Worm (Caenorhabditis elegans) whole organism, L1 larva: ENCODE results near the gene T20B12.3.

Experiments used
- C04F5.9 ChIP-seq: sonication (generic microtip); optimal IDR thresholded peaks from 2 replicates; lab custom pipeline; 2016; ENCODE audit warnings: missing genetic modification characterization, missing compliant biosample characterization
- blmp-1 ChIP-seq: fragments of 150-350 bp; optimal IDR thresholded peaks from 2 replicates; lab custom pipeline; 2014; ENCODE audit warnings: missing biosample characterization, missing genetic modification characterization
- ceh-8 ChIP-seq: fragments of 200-800 bp; sonication (Bioruptor generic); optimal IDR thresholded peaks from 2 replicates; lab custom pipeline; 2018; ENCODE audit warnings: mild to moderate bottlenecking, missing genetic modification characterization, moderate library complexity, missing compliant biosample characterization
- ces-1 ChIP-seq: fragments of 150-350 bp; optimal IDR thresholded peaks from 2 replicates; lab custom pipeline; 2014; ENCODE audit warnings: missing biosample characterization, missing genetic modification reagents, missing genetic modification characterization
- efl-1 ChIP-seq, 4 experiments: fragments of 150-350 bp; optimal IDR thresholded peaks in 3 of 4; peaks in 1 of 4; 1 replicate in 1 of 4; 2 replicates in 3 of 4; lab custom pipeline; 2014; ENCODE audit warnings: missing biosample characterization in 2 of 4, missing genetic modification characterization in 2 of 4, missing genetic modification reagents in 2 of 4
- efl-3 ChIP-seq: fragments of 200-800 bp; sonication (Bioruptor generic); optimal IDR thresholded peaks from 2 replicates; lab custom pipeline; 2018; ENCODE audit warnings: mild to moderate bottlenecking, missing genetic modification characterization, missing compliant biosample characterization
- elt-3 ChIP-seq, 6 experiments: fragments of 150-350 bp in 1 of 6; sonication (generic microtip); optimal IDR thresholded peaks; 2 replicates each; lab custom pipeline; 2017 to 2018; ENCODE audit warnings: missing biosample characterization in 6 of 6, missing genetic modification characterization in 6 of 6, inconsistent platforms in 1 of 6
- ets-5 ChIP-seq: fragments of 200-800 bp; sonication (Bioruptor generic); IDR thresholded peaks from 2 replicates; pipeline ENCODE4 v1.3.6; 2022; ENCODE audit warnings: missing genetic modification characterization, missing compliant biosample characterization
- fkh-4 ChIP-seq: sonication (generic microtip); optimal IDR thresholded peaks from 2 replicates; lab custom pipeline; 2016; ENCODE audit warnings: missing compliant biosample characterization, missing genetic modification characterization, borderline replicate concordance
- fkh-8 ChIP-seq: sonication (generic microtip); optimal IDR thresholded peaks from 2 replicates; lab custom pipeline; 2016; ENCODE audit warnings: mild to moderate bottlenecking, missing genetic modification characterization, missing compliant biosample characterization
- grh-1 ChIP-seq: fragments of 200-800 bp; sonication (Bioruptor generic); IDR thresholded peaks from 2 replicates; pipeline ENCODE4 v1.3.6; 2022; ENCODE audit warnings: missing genetic modification reagents, missing genetic modification characterization, missing compliant biosample characterization
- hlh-17 ChIP-seq: fragments of 200-800 bp; sonication (Bioruptor generic); optimal IDR thresholded peaks from 2 replicates; lab custom pipeline; 2018; ENCODE audit warnings: missing genetic modification characterization, mild to moderate bottlenecking, missing compliant biosample characterization, moderate library complexity, borderline replicate concordance
- hlh-4 ChIP-seq: sonication (generic microtip); optimal IDR thresholded peaks from 2 replicates; lab custom pipeline; 2016; ENCODE audit warnings: mild to moderate bottlenecking, missing genetic modification characterization, missing compliant biosample characterization
- hpl-2 ChIP-seq: fragments of 150-350 bp; optimal IDR thresholded peaks from 2 replicates; lab custom pipeline; 2014; ENCODE audit warnings: missing biosample characterization, missing genetic modification reagents, missing genetic modification characterization
- irx-1 ChIP-seq: sonication (generic microtip); optimal IDR thresholded peaks from 2 replicates; lab custom pipeline; 2016; ENCODE audit warnings: missing genetic modification characterization, missing compliant biosample characterization
- lin-13 ChIP-seq: fragments of 150-350 bp; optimal IDR thresholded peaks from 2 replicates; lab custom pipeline; 2014; ENCODE audit warnings: missing biosample characterization, missing genetic modification reagents, missing genetic modification characterization
- lin-14 ChIP-seq: fragments of 200-800 bp; sonication (Bioruptor generic); optimal IDR thresholded peaks from 2 replicates; lab custom pipeline; 2018; ENCODE audit warnings: mild to moderate bottlenecking, missing genetic modification characterization, moderate library complexity, missing compliant biosample characterization
- lin-35 ChIP-seq, 2 experiments: fragments of 150-350 bp; optimal IDR thresholded peaks; 2 replicates each; lab custom pipeline; 2014; ENCODE audit warnings: missing biosample characterization in 2 of 2, missing genetic modification characterization in 2 of 2, missing genetic modification reagents in 2 of 2
- lin-39 ChIP-seq: fragments of 150-350 bp; optimal IDR thresholded peaks from 2 replicates; lab custom pipeline; 2014; ENCODE audit warnings: missing biosample characterization, missing genetic modification reagents, missing genetic modification characterization
- lir-3 ChIP-seq: sonication (generic microtip); optimal IDR thresholded peaks from 2 replicates; lab custom pipeline; 2016; ENCODE audit warnings: mild to moderate bottlenecking, missing genetic modification characterization, moderate library complexity, missing compliant biosample characterization; ENCODE audit not compliant: poor library complexity
- lsy-2 ChIP-seq, 2 experiments: fragments of 150-350 bp; optimal IDR thresholded peaks; 2 replicates each; lab custom pipeline; 2014; ENCODE audit warnings: missing biosample characterization in 2 of 2, missing genetic modification characterization in 2 of 2
- nhr-12 ChIP-seq: sonication (generic microtip); optimal IDR thresholded peaks from 2 replicates; lab custom pipeline; 2017; ENCODE audit warnings: missing biosample characterization, missing genetic modification characterization
- nhr-20 ChIP-seq: sonication (generic microtip); optimal IDR thresholded peaks from 2 replicates; lab custom pipeline; 2016; ENCODE audit warnings: mild to moderate bottlenecking, missing genetic modification characterization, missing compliant biosample characterization
- nhr-28 ChIP-seq: fragments of 150-350 bp; optimal IDR thresholded peaks from 2 replicates; lab custom pipeline; 2014; ENCODE audit warnings: missing biosample characterization, missing genetic modification characterization
- nhr-47 ChIP-seq: sonication (generic microtip); optimal IDR thresholded peaks from 2 replicates; lab custom pipeline; 2016; ENCODE audit warnings: mild to moderate bottlenecking, missing genetic modification characterization, moderate library complexity, missing compliant biosample characterization
- nhr-71 ChIP-seq: sonication (generic microtip); optimal IDR thresholded peaks from 2 replicates; lab custom pipeline; 2016; ENCODE audit warnings: mild to moderate bottlenecking, missing genetic modification characterization, moderate library complexity, missing compliant biosample characterization
- nhr-76 ChIP-seq: sonication (generic microtip); optimal IDR thresholded peaks from 2 replicates; lab custom pipeline; 2017; ENCODE audit warnings: missing biosample characterization, missing genetic modification characterization
- nhr-85 ChIP-seq: sonication (generic microtip); peaks from one replicate; lab custom pipeline; 2016; ENCODE audit warnings: missing genetic modification characterization, inconsistent platforms, missing compliant biosample characterization
- nhr-90 ChIP-seq: sonication (generic microtip); optimal IDR thresholded peaks from 2 replicates; lab custom pipeline; 2016; ENCODE audit warnings: mild to moderate bottlenecking, missing genetic modification characterization, missing compliant biosample characterization; ENCODE audit not compliant: poor library complexity
- skn-1 ChIP-seq: fragments of 150-350 bp; optimal IDR thresholded peaks from 2 replicates; lab custom pipeline; 2014; ENCODE audit warnings: missing biosample characterization, missing genetic modification characterization
- unc-98 ChIP-seq: fragments of 200-800 bp; sonication (Bioruptor generic); IDR thresholded peaks from 2 replicates; pipeline ENCODE4 v1.3.6; 2022; ENCODE audit warnings: missing genetic modification characterization, missing compliant biosample characterization
- ztf-11 ChIP-seq, 2 experiments: sonication (generic microtip); optimal IDR thresholded peaks; 2 replicates each; lab custom pipeline; 2016 to 2017; ENCODE audit warnings: missing genetic modification characterization in 2 of 2, missing biosample characterization in 1 of 2, missing compliant biosample characterization in 1 of 2
- ztf-4 ChIP-seq: fragments of 150-350 bp; optimal IDR thresholded peaks from 2 replicates; lab custom pipeline; 2014; ENCODE audit warnings: missing biosample characterization, missing genetic modification characterization

Gene T20B12.3

ce11 chrIII:7365602-7366001 is 16.3 kb upstream of the T20B12.3 start, which contains the start of gene F08F8.11:
Gene F08F8.11 (plus strand): TSS chrIII:7365902.
- peak; percentile 32 for TF ChIP-seq nhr-85 (tag; lab: Kevin White, UChicago)
- TF ChIP-seq fkh-4 (tag; lab: Kevin White, UChicago), result no peak
- no peak for TF ChIP-seq efl-1 (optimal IDR thresholded peaks at IDR 0.05; lab: Kevin White, UChicago)
- peak in 1 of 2 experiments; percentile 10 for TF ChIP-seq efl-1 (GFP tag; optimal IDR thresholded peaks at IDR 0.05 in 1 of 2; lab: Kevin White, UChicago)
- no peak for TF ChIP-seq ztf-4 (tag; lab: Kevin White, UChicago)
- TF ChIP-seq, all 84 proteins: peak for 2

- no peak for TF ChIP-seq skn-1
- no peak for TF ChIP-seq lin-13 (GFP tag; lab: Kevin White, UChicago)
- TF ChIP-seq unc-98, result no peak
- TF ChIP-seq grh-1 (GFP tag; lab: Robert Waterston, UW), result no peak
- TF ChIP-seq hlh-4 (tag; lab: Kevin White, UChicago), result no peak
- no peak for TF ChIP-seq ztf-11 (tag; optimal IDR thresholded peaks at IDR 0.05; lab: Kevin White, UChicago)
- no peak for TF ChIP-seq hpl-2 (GFP tag; lab: Kevin White, UChicago)
- no peak for TF ChIP-seq ceh-8 (GFP tag; lab: Kevin White, UChicago)
- no peak for TF ChIP-seq ets-5 (GFP tag; lab: Robert Waterston, UW)
- no peak for TF ChIP-seq ztf-4 (tag; lab: Kevin White, UChicago)
- TF ChIP-seq hlh-17 (GFP tag; lab: Kevin White, UChicago), result no peak
- no peak for TF ChIP-seq nhr-76
- TF ChIP-seq efl-3, result no peak
- no peak for TF ChIP-seq blmp-1 (tag; lab: Kevin White, UChicago)
- TF ChIP-seq fkh-8 (tag; lab: Kevin White, UChicago), result no peak
- TF ChIP-seq nhr-20 (tag; lab: Kevin White, UChicago), result no peak
- TF ChIP-seq nhr-28 (tag; lab: Kevin White, UChicago), result no peak
- no peak for TF ChIP-seq irx-1 (tag; lab: Kevin White, UChicago)
Observed at ce11 chrIII:7367012-7367760, 14.7 kb upstream of the T20B12.3 start, which contains the start of the genes T20B12.5 and T20B12.4. Gene T20B12.5 (minus strand): TSS chrIII:7367112. Gene T20B12.4 (plus strand): TSS chrIII:7367710.

ce11 chrIII:7369394-7370024 is 12.4 kb upstream of the T20B12.3 start:
- no peak for TF ChIP-seq C04F5.9 (tag; lab: Kevin White, UChicago)
- TF ChIP-seq nhr-12 (tag; lab: Kevin White, UChicago), result no peak
- TF ChIP-seq ces-1, result no peak
- TF ChIP-seq lin-39 (tag; lab: Kevin White, UChicago), result peak; percentile 12
- peak in 1 of 2 experiments; percentile 16 for TF ChIP-seq lin-35 (GFP tag; optimal IDR thresholded peaks at IDR 0.05; lab: Kevin White, UChicago)
- peak in 1 of 6 experiments; percentile 10 for TF ChIP-seq elt-3 (tag; optimal IDR thresholded peaks at IDR 0.05; lab: Kevin White, UChicago)
- no peak for TF ChIP-seq lir-3 (tag; lab: Kevin White, UChicago)
- no peak for TF ChIP-seq efl-1 (optimal IDR thresholded peaks at IDR 0.05; lab: Kevin White, UChicago)
- peak in 1 of 2 experiments; percentile 1 for TF ChIP-seq efl-1 (GFP tag; optimal IDR thresholded peaks at IDR 0.05 in 1 of 2; lab: Kevin White, UChicago)
- peak; percentile 28 for TF ChIP-seq nhr-71
- TF ChIP-seq lsy-2 (tag; optimal IDR thresholded peaks at IDR 0.05; lab: Kevin White, UChicago), result peak in 1 of 2 experiments; percentile 20
- no peak for TF ChIP-seq lin-13 (GFP tag; lab: Kevin White, UChicago)
- TF ChIP-seq nhr-47, result peak; percentile 49
- no peak for TF ChIP-seq nhr-85 (tag; lab: Kevin White, UChicago)
- TF ChIP-seq lin-14 (GFP tag; lab: Kevin White, UChicago), result no peak
- TF ChIP-seq nhr-90 (tag; lab: Kevin White, UChicago), result peak; percentile 53
